Fruit fly (Drosophila melanogaster) whole organism, embryonic: ENCODE measurements around the gene Cpr65Av.

Experiments
- Abd-B ChIP-seq: fragments of 200-800 bp; sonication (Bioruptor generic); optimal IDR thresholded peaks from 2 replicates; lab custom pipeline; 2018; ENCODE audit warnings: missing biosample characterization, mild to moderate bottlenecking, missing genetic modification characterization, moderate library complexity
- Asciz ChIP-seq: fragments of 200-800 bp; sonication (Bioruptor generic); optimal IDR thresholded peaks from 2 replicates; lab custom pipeline; 2017; ENCODE audit warnings: missing biosample characterization, mild to moderate bottlenecking, missing genetic modification characterization, missing genetic modification reagents
- Atf6 ChIP-seq: fragments of 200-800 bp; sonication (Bioruptor generic); IDR thresholded peaks from 2 replicates; pipeline ENCODE4 v1.3.6; 2022; ENCODE audit warnings: missing biosample characterization, missing genetic modification characterization
- CG10366 ChIP-seq: fragments of 200-800 bp; sonication (Bioruptor generic); IDR thresholded peaks from 2 replicates; pipeline ENCODE4 v1.3.6; 2022; ENCODE audit warnings: missing biosample characterization, missing genetic modification characterization
- CG10565 ChIP-seq: fragments of 200-800 bp; sonication (Bioruptor generic); optimal IDR thresholded peaks from 3 replicates; lab custom pipeline; 2016; ENCODE audit warnings: missing biosample characterization, mild to moderate bottlenecking, missing genetic modification characterization
- CG11247 ChIP-seq: fragments of 200-800 bp; sonication (Bioruptor generic); IDR thresholded peaks from 2 replicates; pipeline ENCODE4 v1.3.6; 2022; ENCODE audit warnings: missing biosample characterization, missing genetic modification characterization
- CG12236 ChIP-seq: fragments of 200-800 bp; sonication (Bioruptor generic); optimal IDR thresholded peaks from 2 replicates; lab custom pipeline; 2016; ENCODE audit warnings: missing biosample characterization, missing genetic modification characterization
- CG13424 ChIP-seq: fragments of 200-800 bp; sonication (Bioruptor generic); optimal IDR thresholded peaks from 2 replicates; lab custom pipeline; 2019; ENCODE audit warnings: missing biosample characterization, mild to moderate bottlenecking, missing genetic modification characterization, moderate library complexity
- CG13894 ChIP-seq: fragments of 200-800 bp; sonication (Bioruptor generic); optimal IDR thresholded peaks from 3 replicates; lab custom pipeline; 2018; ENCODE audit warnings: missing biosample characterization, mild to moderate bottlenecking, missing genetic modification characterization, moderate library complexity
- CG14667 ChIP-seq: fragments of 200-800 bp; sonication (Bioruptor generic); IDR thresholded peaks from 2 replicates; pipeline ENCODE4 v1.3.6; 2022; ENCODE audit warnings: missing biosample characterization, missing genetic modification characterization
- CG1529 ChIP-seq: fragments of 200-800 bp; sonication (Bioruptor generic); optimal IDR thresholded peaks from 3 replicates; lab custom pipeline; 2018; ENCODE audit warnings: missing biosample characterization, missing genetic modification characterization
- CG18262 ChIP-seq: fragments of 200-800 bp; optimal IDR thresholded peaks from 3 replicates; lab custom pipeline; 2019; ENCODE audit warnings: missing biosample characterization, mild to moderate bottlenecking, missing genetic modification characterization, moderate library complexity
- CG18764 ChIP-seq: fragments of 200-800 bp; sonication (Bioruptor generic); optimal IDR thresholded peaks from 3 replicates; lab custom pipeline; 2016; ENCODE audit warnings: missing biosample characterization, missing genetic modification characterization
- CG2116 ChIP-seq: fragments of 200-800 bp; sonication (Bioruptor generic); optimal IDR thresholded peaks from 3 replicates; lab custom pipeline; 2018; ENCODE audit warnings: missing biosample characterization, mild to moderate bottlenecking, missing genetic modification characterization
- CG2202 ChIP-seq: fragments of 200-800 bp; sonication (Bioruptor generic); optimal IDR thresholded peaks from 2 replicates; lab custom pipeline; 2018; ENCODE audit warnings: missing biosample characterization, mild to moderate bottlenecking, missing genetic modification characterization
- CG43689 ChIP-seq: fragments of 200-800 bp; sonication (Bioruptor generic); IDR thresholded peaks from 2 replicates; pipeline ENCODE4 v1.3.6; 2022; ENCODE audit warnings: missing biosample characterization, missing genetic modification characterization
- CG4854 ChIP-seq: fragments of 200-800 bp; sonication (Bioruptor generic); optimal IDR thresholded peaks from 2 replicates; lab custom pipeline; 2016; ENCODE audit warnings: missing biosample characterization, missing genetic modification characterization, inconsistent platforms
- CG6791 ChIP-seq: fragments of 200-800 bp; sonication (Bioruptor generic); IDR thresholded peaks from 3 replicates; pipeline ENCODE4 v1.3.6; 2022; ENCODE audit warnings: missing biosample characterization, missing genetic modification characterization; ENCODE audit not compliant: partially characterized antibody
- CG7745 ChIP-seq: fragments of 200-800 bp; sonication (Bioruptor generic); optimal IDR thresholded peaks from 2 replicates; lab custom pipeline; 2018; ENCODE audit warnings: missing biosample characterization, mild to moderate bottlenecking, missing genetic modification characterization, moderate library complexity
- CG8290 ChIP-seq, 3 experiments: fragments of 200-800 bp; sonication (Bioruptor generic); optimal IDR thresholded peaks; 2 replicates each; lab custom pipeline; 2016 to 2019; ENCODE audit warnings: missing biosample characterization in 3 of 3, missing genetic modification characterization in 3 of 3, mild to moderate bottlenecking in 2 of 3, moderate library complexity in 1 of 3
- Drgx ChIP-seq: fragments of 200-800 bp; sonication (Bioruptor generic); IDR thresholded peaks from 2 replicates; pipeline ENCODE4 v1.3.6; 2022; ENCODE audit warnings: missing biosample characterization, missing genetic modification characterization
- HHEX ChIP-seq: fragments of 200-800 bp; sonication (Bioruptor generic); optimal IDR thresholded peaks from 3 replicates; lab custom pipeline; 2017; ENCODE audit warnings: missing biosample characterization, mild to moderate bottlenecking, missing genetic modification characterization, missing genetic modification reagents
- HmgD ChIP-seq: fragments of 200-800 bp; sonication (Bioruptor generic); optimal IDR thresholded peaks from 3 replicates; lab custom pipeline; 2016; ENCODE audit warnings: missing biosample characterization, missing genetic modification characterization
- Jarid2 ChIP-seq: fragments of 200-800 bp; sonication (Bioruptor generic); optimal IDR thresholded peaks from 3 replicates; lab custom pipeline; 2017; ENCODE audit warnings: mild to moderate bottlenecking, missing biosample characterization, missing genetic modification reagents, missing genetic modification characterization
- MTF-1 ChIP-seq: fragments of 200-800 bp; sonication (Bioruptor generic); optimal IDR thresholded peaks from 2 replicates; lab custom pipeline; 2018; ENCODE audit warnings: missing biosample characterization, mild to moderate bottlenecking, missing genetic modification characterization, borderline replicate concordance
- Oli ChIP-seq: fragments of 200-800 bp; sonication (Bioruptor generic); optimal IDR thresholded peaks from 2 replicates; lab custom pipeline; 2018; ENCODE audit warnings: missing biosample characterization, mild to moderate bottlenecking, missing genetic modification characterization, moderate library complexity
- Rfx ChIP-seq: fragments of 200-800 bp; sonication (Bioruptor generic); IDR thresholded peaks from 2 replicates; pipeline ENCODE4 v1.3.6; 2022; ENCODE audit warnings: missing biosample characterization, missing genetic modification characterization
- Sin3A ChIP-seq: fragments of >200 bp; optimal IDR thresholded peaks from 2 replicates; lab custom pipeline; 2018
- Vsx1 ChIP-seq: fragments of 200-800 bp; sonication (Bioruptor generic); optimal IDR thresholded peaks from 2 replicates; lab custom pipeline; 2017; ENCODE audit warnings: missing biosample characterization, mild to moderate bottlenecking, missing genetic modification characterization, missing genetic modification reagents
- abd-A ChIP-seq: fragments of 200-800 bp; sonication (Bioruptor generic); optimal IDR thresholded peaks from 3 replicates; lab custom pipeline; 2019; ENCODE audit warnings: missing biosample characterization, mild to moderate bottlenecking, missing genetic modification characterization, moderate library complexity
- amos ChIP-seq: fragments of 200-800 bp; sonication (Bioruptor generic); IDR thresholded peaks from 2 replicates; pipeline ENCODE4 v1.3.6; 2022; ENCODE audit warnings: missing biosample characterization, missing genetic modification characterization; ENCODE audit not compliant: partially characterized antibody
- dimm ChIP-seq: fragments of 200-800 bp; sonication (Bioruptor generic); IDR thresholded peaks from 2 replicates; pipeline ENCODE4 v1.3.6; 2022; ENCODE audit warnings: missing biosample characterization, missing genetic modification characterization
- dysf ChIP-seq: fragments of 200-800 bp; sonication (Bioruptor generic); IDR thresholded peaks from 3 replicates; pipeline ENCODE4 v1.3.6; 2022; ENCODE audit warnings: missing biosample characterization, missing genetic modification characterization
- en ChIP-seq: fragments of 200-800 bp; sonication (Bioruptor generic); optimal IDR thresholded peaks from 2 replicates; lab custom pipeline; 2016; ENCODE audit warnings: missing biosample characterization, missing genetic modification characterization
- fd3F ChIP-seq: fragments of 200-800 bp; sonication (Bioruptor generic); optimal IDR thresholded peaks from 2 replicates; lab custom pipeline; 2018; ENCODE audit warnings: missing biosample characterization, mild to moderate bottlenecking, missing genetic modification characterization, moderate library complexity
- fd64A ChIP-seq: fragments of 200-800 bp; sonication (Bioruptor generic); optimal IDR thresholded peaks from 3 replicates; lab custom pipeline; 2018; ENCODE audit warnings: missing biosample characterization, mild to moderate bottlenecking, missing genetic modification characterization
- knrl ChIP-seq: fragments of 200-800 bp; sonication (Bioruptor generic); IDR thresholded peaks from 3 replicates; pipeline ENCODE4 v1.3.6; 2022; ENCODE audit warnings: missing biosample characterization, missing genetic modification characterization; ENCODE audit not compliant: partially characterized antibody
- lilli ChIP-seq: fragments of 200-800 bp; sonication (Bioruptor generic); optimal IDR thresholded peaks from 3 replicates; lab custom pipeline; 2016; ENCODE audit warnings: missing biosample characterization, missing genetic modification characterization
- lola ChIP-seq, 3 experiments: fragments of >200 bp in 2 of 3; fragments of 200-800 bp in 1 of 3; sonication (Bioruptor generic) in 1 of 3; optimal IDR thresholded peaks; 2 replicates each; lab custom pipeline; 2017 to 2019; ENCODE audit warnings: missing biosample characterization in 3 of 3, missing genetic modification characterization in 3 of 3, mild to moderate bottlenecking in 1 of 3, moderate library complexity in 1 of 3
- phol ChIP-seq: fragments of 200-800 bp; sonication (Bioruptor generic); optimal IDR thresholded peaks from 3 replicates; lab custom pipeline; 2018; ENCODE audit warnings: missing biosample characterization, mild to moderate bottlenecking, missing genetic modification characterization, moderate library complexity
- pros ChIP-seq: fragments of 200-800 bp; sonication (Bioruptor generic); optimal IDR thresholded peaks from 3 replicates; lab custom pipeline; 2019; ENCODE audit warnings: missing biosample characterization, mild to moderate bottlenecking, missing genetic modification characterization, moderate library complexity
- pzg ChIP-seq: fragments of 200-800 bp; sonication (Bioruptor generic); optimal IDR thresholded peaks from 3 replicates; lab custom pipeline; 2018; ENCODE audit warnings: missing biosample characterization, mild to moderate bottlenecking, missing genetic modification characterization, moderate library complexity
- sd ChIP-seq: fragments of 200-800 bp; sonication (Bioruptor generic); optimal IDR thresholded peaks from 3 replicates; lab custom pipeline; 2018; ENCODE audit warnings: missing biosample characterization, mild to moderate bottlenecking, missing genetic modification characterization, moderate library complexity
- sens ChIP-seq: fragments of 200-800 bp; sonication (Bioruptor generic); peaks from one replicate; lab custom pipeline; 2016; ENCODE audit warnings: missing biosample characterization, missing genetic modification characterization
- tgo ChIP-seq: fragments of 200-800 bp; sonication (Bioruptor generic); IDR thresholded peaks from 3 replicates; pipeline ENCODE4 v1.3.6; 2022; ENCODE audit warnings: missing biosample characterization, missing genetic modification characterization
- tll ChIP-seq, 2 experiments: fragments of 200-800 bp in 1 of 2; fragments of >200 bp in 1 of 2; sonication (Bioruptor generic) in 1 of 2; optimal IDR thresholded peaks; 2 replicates each; lab custom pipeline; 2017 to 2019; ENCODE audit warnings: missing biosample characterization in 2 of 2, missing genetic modification characterization in 2 of 2, mild to moderate bottlenecking in 1 of 2, moderate library complexity in 1 of 2
- vvl ChIP-seq: fragments of 200-800 bp; sonication (Bioruptor generic); IDR thresholded peaks from 2 replicates; pipeline ENCODE4 v1.3.6; 2022; ENCODE audit warnings: missing biosample characterization, missing genetic modification characterization

Gene Cpr65Av

DNA sequence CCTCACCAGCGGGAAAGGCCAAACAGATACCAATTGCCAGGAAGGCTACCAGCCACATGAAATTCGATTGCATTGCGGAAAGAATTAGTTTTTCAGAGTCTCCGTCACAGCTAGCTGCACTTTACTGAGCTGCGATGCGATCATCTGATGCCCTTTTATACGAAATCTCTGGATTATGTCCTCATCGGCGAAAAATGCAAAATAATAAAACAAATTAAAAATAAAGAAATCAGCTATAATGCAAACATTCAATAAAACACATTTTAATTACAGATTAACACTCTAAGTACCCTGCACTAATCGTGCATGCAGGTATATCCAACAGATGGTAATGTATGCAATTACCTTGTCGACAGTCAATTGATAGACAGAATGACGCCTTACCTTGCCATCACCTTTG lies 7.8 kb downstream of the Cpr65Av start, which contains the start of gene Cpr65Au:
Gene Cpr65Au (minus strand): TSS at position 101 of the 400 bp plus-strand sequence.
- TF ChIP-seq CG2116 (no peak), Abd-B (GFP tag; lab: Kevin White, UChicago) (no peak), tll (GFP tag; optimal IDR thresholded peaks at IDR 0.05; lab: Kevin White, UChicago) (no peak), CG4854 (GFP tag; lab: Kevin White, UChicago) (no peak), CG14667 (GFP tag; lab: Robert Waterston, UW) (no peak), HHEX (no peak), lilli (no peak)

DNA sequence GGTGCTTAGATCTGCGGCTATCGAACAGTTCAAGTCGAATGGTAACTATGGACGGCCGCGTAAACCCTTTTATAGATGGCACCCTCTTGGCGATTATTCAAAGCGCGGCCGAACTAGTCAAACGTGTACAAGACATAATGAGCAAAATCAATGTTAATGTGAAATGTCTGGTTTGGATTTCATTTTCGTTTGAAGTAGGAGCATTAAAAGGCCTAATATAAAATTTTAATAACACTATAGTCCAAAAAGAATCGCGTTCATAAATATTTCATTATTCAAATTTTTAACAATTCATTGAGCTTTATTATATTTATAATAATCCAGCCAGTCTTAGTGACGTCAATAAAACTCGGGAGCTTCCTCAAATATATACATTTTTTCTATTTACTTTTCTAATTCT lies 8.8 kb downstream of the Cpr65Av start, which contains the start of gene Lcp65Ag3:
Gene Lcp65Ag3 (minus strand): TSS at position 46 of the 400 bp plus-strand sequence.
- TF ChIP-seq abd-A (peak; percentile 70), CG6791 (no peak), vvl (peak; percentile 47), Rfx (GFP tag; lab: Robert Waterston, UW) (0 out of 2 replicates have a peak, but pooled peaks have one; percentile 11), CG13894 (tag; lab: Kevin White, UChicago) (peak; percentile 56)

DNA sequence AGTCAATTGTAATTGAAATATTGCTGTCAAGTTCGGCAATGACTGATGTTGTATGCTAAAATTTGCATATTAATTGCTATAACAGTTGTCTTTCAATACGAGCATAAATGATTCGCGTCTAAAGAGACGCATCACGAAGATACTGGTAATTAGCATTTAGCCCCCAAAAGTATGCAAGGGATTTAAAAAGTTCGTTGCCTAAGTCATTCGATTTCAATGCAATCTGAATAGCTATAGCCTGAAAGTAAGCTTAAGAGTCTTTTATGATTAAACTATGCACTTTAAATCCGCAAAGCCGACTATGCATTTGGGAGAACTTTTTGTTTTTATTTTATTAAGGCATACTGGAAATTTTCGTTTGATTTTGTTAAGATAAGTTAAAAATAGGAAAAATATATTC lies 10.2 kb downstream of the Cpr65Av start:
- TF ChIP-seq knrl (GFP tag; lab: Robert Waterston, UW), result no peak
- TF ChIP-seq CG43689 (GFP tag; lab: Robert Waterston, UW), result no peak
- no peak for TF ChIP-seq CG8290 (GFP tag; optimal IDR thresholded peaks at IDR 0.05; lab: Kevin White, UChicago)
- no peak for TF ChIP-seq CG8290 (tag; optimal IDR thresholded peaks at IDR 0.05; lab: Kevin White, UChicago)
- no peak for TF ChIP-seq Atf6 (GFP tag; lab: Robert Waterston, UW)
- TF ChIP-seq HmgD (GFP tag; lab: Kevin White, UChicago), result no peak
- no peak for TF ChIP-seq Jarid2 (GFP tag; lab: Kevin White, UChicago)
- TF ChIP-seq en (GFP tag; lab: Kevin White, UChicago), result no peak
- TF ChIP-seq CG13424, result no peak
- peak; percentile 48 for TF ChIP-seq Vsx1 (GFP tag; lab: Kevin White, UChicago)
- no peak for TF ChIP-seq CG1529 (GFP tag; lab: Kevin White, UChicago)
- TF ChIP-seq Oli (tag; lab: Kevin White, UChicago), result no peak
- no peak for TF ChIP-seq CG18764
- TF ChIP-seq CG18262, result no peak
- no peak for TF ChIP-seq CG12236 (GFP tag; lab: Kevin White, UChicago)
- peak; percentile 12; the same call in 1 of the 2 replicates for TF ChIP-seq amos
- no peak for TF ChIP-seq sens (GFP tag; lab: Kevin White, UChicago)
- no peak for TF ChIP-seq dysf
- TF ChIP-seq fd3F (GFP tag; lab: Kevin White, UChicago), result no peak
- peak in 1 of 3 experiments; percentile 38 for TF ChIP-seq lola (GFP tag; optimal IDR thresholded peaks at IDR 0.05; lab: Kevin White, UChicago)
- TF ChIP-seq CG11247, result peak; percentile 88
- TF ChIP-seq Sin3A (lab: Kevin White, UChicago), result no peak
- peak; percentile 84 for TF ChIP-seq vvl
- TF ChIP-seq MTF-1 (GFP tag; lab: Kevin White, UChicago), result no peak
- TF ChIP-seq pros (GFP tag; lab: Kevin White, UChicago), result peak; percentile 24
- no peak for TF ChIP-seq tgo (GFP tag; lab: Robert Waterston, UW)
- TF ChIP-seq fd64A (GFP tag; lab: Kevin White, UChicago), result no peak
- TF ChIP-seq pzg (GFP tag; lab: Kevin White, UChicago), result no peak
- no peak for TF ChIP-seq abd-A
- TF ChIP-seq CG10366 (GFP tag; lab: Robert Waterston, UW), result no peak
- TF ChIP-seq CG2202 (tag; lab: Kevin White, UChicago), result no peak
- TF ChIP-seq CG7745 (tag; lab: Kevin White, UChicago), result no peak
- TF ChIP-seq Drgx (GFP tag; lab: Robert Waterston, UW), result no peak
- TF ChIP-seq CG10565, result no peak
- TF ChIP-seq phol (tag; lab: Kevin White, UChicago), result no peak
- no peak for TF ChIP-seq sd (tag; lab: Kevin White, UChicago)
- no peak for TF ChIP-seq dimm (GFP tag; lab: Robert Waterston, UW)
- TF ChIP-seq Asciz (GFP tag; lab: Kevin White, UChicago), result no peak
